Fruit fly (Drosophila melanogaster): ENCODE measurements around the gene CG43348.

CG43348 gene

DNA sequence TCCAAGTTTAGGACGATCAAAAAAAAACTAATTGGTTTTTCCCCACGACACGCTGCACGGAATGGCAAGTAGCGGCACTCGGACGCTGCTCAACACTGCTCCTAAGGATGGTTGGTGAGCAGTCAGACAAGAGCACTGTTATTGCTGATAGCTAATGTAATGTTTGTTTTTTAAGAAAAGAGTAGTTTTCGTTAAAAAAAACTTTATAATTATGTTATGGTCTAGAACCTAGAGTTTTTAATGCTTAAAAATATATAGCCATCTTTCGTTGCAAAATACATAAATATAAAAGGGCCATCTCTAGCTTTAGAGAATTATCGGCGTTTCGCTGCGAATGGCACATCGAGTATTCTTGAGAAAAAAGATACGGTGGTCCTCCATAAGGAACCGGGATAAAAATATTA is 26.5 kb upstream of the CG43348 start, which contains the start of the genes Charon and CG4887:
Gene Charon (minus strand): TSS at position 102 of the 404 bp plus-strand sequence.
Gene CG4887 (plus strand): TSS at position 306 of the 404 bp plus-strand sequence.
- TF ChIP-seq Sin3A (optimal IDR thresholded peaks at IDR 0.05) (no peak), ttk (optimal IDR thresholded peaks at IDR 0.05) (no peak), h (optimal IDR thresholded peaks at IDR 0.05) (no peak), psq (optimal IDR thresholded peaks at IDR 0.05) (no peak), Myc (optimal IDR thresholded peaks at IDR 0.05) (no peak), insv (optimal IDR thresholded peaks at IDR 0.05) (no peak)

DNA sequence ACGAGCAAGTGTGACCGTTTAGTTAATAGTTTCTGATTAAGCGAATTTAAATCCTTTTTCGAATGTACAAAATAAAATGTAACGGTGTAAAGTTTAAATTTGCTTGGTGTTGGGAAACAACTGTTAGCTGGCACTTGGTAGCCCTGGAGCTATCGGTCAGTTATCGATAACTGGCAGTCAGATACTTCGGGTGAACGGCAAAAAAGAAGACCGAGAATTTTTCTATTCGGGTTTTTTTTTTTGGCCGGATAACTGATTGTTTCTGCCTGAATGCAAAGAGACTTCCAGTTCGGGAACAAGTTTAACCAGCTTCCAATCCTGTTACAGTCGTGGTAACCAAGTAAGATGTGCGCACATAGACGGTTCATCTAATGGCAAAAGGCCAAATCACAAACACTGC is 21.7 kb upstream of the CG43348 start, which contains the start of gene CG4896:
Gene CG4896 (plus strand): TSS at position 169 of the 400 bp plus-strand sequence.
- TF ChIP-seq ttk (optimal IDR thresholded peaks at IDR 0.05) (no peak), psq (optimal IDR thresholded peaks at IDR 0.05) (no peak), Myc (optimal IDR thresholded peaks at IDR 0.05) (no peak), Sin3A (optimal IDR thresholded peaks at IDR 0.05) (no peak)

DNA sequence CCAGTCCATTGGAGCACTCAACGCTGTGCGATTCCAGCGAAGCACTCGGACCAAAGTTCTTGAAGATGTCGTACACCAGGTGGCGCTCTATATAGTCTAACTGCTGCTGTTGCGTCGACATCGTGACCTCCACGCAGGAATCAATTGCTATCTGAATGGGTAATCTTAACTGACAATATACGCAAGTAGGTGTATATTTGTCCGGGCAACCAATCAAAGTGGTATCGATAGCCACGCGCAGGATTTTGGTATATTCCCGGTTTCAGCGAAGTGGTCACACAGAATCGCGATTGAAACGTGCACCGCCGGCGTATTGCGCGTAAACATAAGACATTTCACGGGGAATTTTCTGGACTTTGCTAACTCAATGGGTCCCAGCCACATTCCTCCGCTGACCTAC is 15.4 kb upstream of the CG43348 start, which contains the start of the genes CG5126 and Tgt:
Gene CG5126 (minus strand): TSS at position 222 of the 400 bp plus-strand sequence.
Gene Tgt (plus strand): TSS at position 267 of the 400 bp plus-strand sequence.
- TF ChIP-seq insv (optimal IDR thresholded peaks at IDR 0.05), result no peak
- no peak for TF ChIP-seq h (optimal IDR thresholded peaks at IDR 0.05)
- no peak for TF ChIP-seq psq (optimal IDR thresholded peaks at IDR 0.05)
- no peak for TF ChIP-seq ttk (optimal IDR thresholded peaks at IDR 0.05)
- TF ChIP-seq Sin3A (optimal IDR thresholded peaks at IDR 0.05), result no peak
- TF ChIP-seq Myc (optimal IDR thresholded peaks at IDR 0.05), result no peak

DNA sequence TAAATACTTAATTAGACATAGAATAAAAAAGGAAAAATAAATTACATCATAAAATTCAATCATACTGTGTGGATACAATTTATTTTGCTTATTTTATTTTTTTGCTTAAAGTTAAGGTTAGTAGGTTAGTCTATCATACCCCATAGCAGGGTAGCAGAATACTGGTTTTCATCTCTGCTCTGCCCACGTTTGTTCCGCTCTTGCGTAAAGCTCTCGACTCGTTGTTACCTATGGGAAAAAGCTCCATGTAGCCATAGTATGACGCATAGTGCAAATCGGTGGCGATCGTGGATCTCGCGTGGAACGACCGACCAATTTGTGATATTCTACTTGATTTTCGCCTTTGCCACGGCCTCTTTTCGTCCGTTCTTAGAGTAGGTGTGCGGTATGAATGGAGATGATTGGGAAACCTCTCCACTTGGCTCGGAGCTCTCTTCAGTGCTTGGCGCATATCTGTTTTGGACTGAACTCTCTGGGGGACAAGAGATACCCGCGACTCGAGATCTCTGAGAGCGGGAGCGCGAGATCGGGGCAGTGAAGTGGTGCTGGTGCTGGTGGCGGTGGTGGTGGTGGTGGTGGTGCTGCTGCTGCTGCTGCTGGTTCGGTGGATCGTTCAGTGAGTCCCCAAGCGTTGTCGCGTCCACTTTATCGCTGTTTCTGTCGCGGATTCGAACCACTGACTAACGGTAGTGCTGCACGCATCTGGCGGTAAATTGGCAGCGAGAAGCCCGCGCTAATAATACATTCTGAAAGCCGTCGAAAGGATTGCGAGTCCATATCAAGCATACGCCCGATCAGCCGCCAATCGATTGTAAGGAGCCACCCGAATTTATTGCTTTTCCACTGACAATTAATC is 13.3 kb upstream of the CG43348 start, which contains the start of gene CG5001:
Gene CG5001 (plus strand): TSS at position 116 of the 856 bp plus-strand sequence.
- TF ChIP-seq ttk (optimal IDR thresholded peaks at IDR 0.05) (no peak), psq (optimal IDR thresholded peaks at IDR 0.05) (no peak), insv (optimal IDR thresholded peaks at IDR 0.05) (no peak)

DNA sequence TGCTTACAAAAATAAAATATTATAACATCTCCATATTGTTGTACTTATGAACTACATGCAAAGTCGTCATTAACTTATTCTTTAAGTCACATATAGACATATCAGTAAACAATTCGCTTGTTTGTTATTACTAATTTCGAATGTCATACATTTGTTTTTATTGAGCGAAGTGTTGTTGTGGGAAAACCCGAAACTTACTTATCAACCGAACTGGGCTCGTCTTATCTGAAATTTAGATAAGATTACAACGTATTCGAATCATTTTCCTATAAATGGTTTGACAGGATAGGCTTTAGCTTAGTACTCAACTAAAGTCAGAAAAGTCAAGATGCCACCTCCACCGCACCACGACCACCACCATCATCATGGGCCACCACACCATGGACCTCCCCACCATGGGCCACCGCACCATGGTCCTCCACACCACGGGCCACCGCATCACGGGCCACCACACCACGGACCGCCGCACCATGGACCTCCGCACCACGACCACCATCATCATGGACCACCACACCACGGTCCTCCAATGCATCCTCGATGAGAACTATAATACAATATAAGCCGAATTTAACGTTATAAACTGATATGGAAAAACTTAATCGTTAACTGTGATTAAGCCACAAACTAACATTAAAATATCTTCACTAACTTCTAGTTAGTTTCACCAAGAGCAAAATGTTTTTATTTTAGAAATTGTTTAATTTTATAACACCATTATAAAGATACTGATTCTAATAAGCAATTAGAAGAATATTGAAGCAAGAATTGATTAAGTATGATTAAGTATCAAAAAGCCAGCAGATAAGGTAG is 905 bp downstream of the CG43348 start, which contains the start of the genes CG43349 and CG5011:
Gene CG43349 (plus strand): TSS at position 294 of the 810 bp plus-strand sequence.
Gene CG5011 (plus strand): TSS at position 760 of the 810 bp plus-strand sequence.
- TF ChIP-seq Myc (optimal IDR thresholded peaks at IDR 0.05) (no peak), insv (optimal IDR thresholded peaks at IDR 0.05) (no peak), psq (optimal IDR thresholded peaks at IDR 0.05) (no peak), h (optimal IDR thresholded peaks at IDR 0.05) (no peak), Sin3A (optimal IDR thresholded peaks at IDR 0.05) (no peak)

DNA sequence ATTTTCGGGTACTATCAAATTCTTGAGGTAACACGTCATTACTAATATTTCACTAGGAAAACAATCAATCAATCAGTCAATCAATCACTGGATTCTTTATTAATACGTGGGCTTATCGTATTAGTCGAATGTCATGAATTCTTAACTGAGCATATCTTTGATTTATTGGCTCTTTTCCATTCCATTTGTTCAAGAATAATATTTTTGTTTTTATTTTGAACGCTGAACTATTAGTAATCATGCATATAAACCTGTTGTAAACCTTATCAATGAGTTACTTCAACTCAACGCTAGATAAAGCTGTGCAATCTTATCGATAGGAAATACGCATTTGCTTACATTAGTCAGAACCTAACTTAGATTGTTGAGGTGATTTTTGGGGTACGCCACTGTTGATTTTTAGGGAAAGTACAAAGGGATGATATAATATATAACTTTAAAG is 2.2 kb downstream of the CG43348 start:
- TF ChIP-seq ttk (optimal IDR thresholded peaks at IDR 0.05) (no peak), Sin3A (optimal IDR thresholded peaks at IDR 0.05) (no peak), insv (optimal IDR thresholded peaks at IDR 0.05) (no peak), psq (optimal IDR thresholded peaks at IDR 0.05) (no peak), Myc (optimal IDR thresholded peaks at IDR 0.05) (no peak), h (optimal IDR thresholded peaks at IDR 0.05) (no peak)

DNA sequence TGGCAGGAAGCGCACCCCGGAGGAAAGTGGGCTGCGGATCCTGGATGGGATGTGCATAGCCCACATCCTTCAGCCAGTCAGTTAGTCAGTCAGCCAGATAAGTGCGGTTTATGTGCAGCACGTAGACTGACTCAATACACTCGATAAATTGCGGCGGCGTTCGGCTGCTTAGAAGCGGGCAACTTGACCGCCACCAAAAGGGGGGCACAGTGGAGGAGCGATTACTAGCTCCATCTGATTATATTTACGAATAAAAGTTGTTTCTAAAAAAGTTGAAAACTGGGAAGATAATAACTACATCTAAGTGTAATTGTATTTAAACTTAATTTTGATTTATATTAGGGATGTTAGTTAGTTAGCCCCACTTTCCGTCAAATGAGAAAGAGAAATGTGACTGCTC is 3.2 kb downstream of the CG43348 start:
- TF ChIP-seq ttk (optimal IDR thresholded peaks at IDR 0.05) (no peak), insv (optimal IDR thresholded peaks at IDR 0.05) (no peak), Sin3A (optimal IDR thresholded peaks at IDR 0.05) (no peak), psq (optimal IDR thresholded peaks at IDR 0.05) (no peak), Myc (optimal IDR thresholded peaks at IDR 0.05) (no peak), h (optimal IDR thresholded peaks at IDR 0.05) (no peak)

DNA sequence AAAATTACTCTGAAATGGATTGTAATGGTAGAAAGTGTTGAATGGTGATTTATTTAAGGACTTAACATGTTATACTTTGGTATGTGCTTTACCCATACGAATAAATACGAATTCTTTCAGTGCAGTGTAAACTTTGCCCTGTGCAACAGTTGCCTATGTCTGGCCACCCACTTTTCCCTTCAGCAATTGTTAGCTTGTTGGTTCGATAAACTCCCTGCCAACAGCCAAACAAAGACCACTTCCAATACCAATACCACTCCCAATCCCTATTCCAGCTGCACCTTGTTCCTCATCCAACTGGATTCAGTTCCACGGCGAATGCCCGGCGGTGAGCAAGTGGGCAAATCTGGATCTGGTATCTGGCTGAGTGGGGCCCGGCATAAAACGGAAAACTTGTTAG is 4.7 kb downstream of the CG43348 start, which contains the start of gene CG14342:
Gene CG14342 (plus strand): TSS at position 301 of the 400 bp plus-strand sequence.
- TF ChIP-seq insv (optimal IDR thresholded peaks at IDR 0.05), result no peak
- TF ChIP-seq psq (optimal IDR thresholded peaks at IDR 0.05), result no peak
- no peak for TF ChIP-seq ttk (optimal IDR thresholded peaks at IDR 0.05)
- TF ChIP-seq Myc (optimal IDR thresholded peaks at IDR 0.05), result no peak
- no peak for TF ChIP-seq h (optimal IDR thresholded peaks at IDR 0.05)
- TF ChIP-seq Sin3A (optimal IDR thresholded peaks at IDR 0.05), result no peak

DNA sequence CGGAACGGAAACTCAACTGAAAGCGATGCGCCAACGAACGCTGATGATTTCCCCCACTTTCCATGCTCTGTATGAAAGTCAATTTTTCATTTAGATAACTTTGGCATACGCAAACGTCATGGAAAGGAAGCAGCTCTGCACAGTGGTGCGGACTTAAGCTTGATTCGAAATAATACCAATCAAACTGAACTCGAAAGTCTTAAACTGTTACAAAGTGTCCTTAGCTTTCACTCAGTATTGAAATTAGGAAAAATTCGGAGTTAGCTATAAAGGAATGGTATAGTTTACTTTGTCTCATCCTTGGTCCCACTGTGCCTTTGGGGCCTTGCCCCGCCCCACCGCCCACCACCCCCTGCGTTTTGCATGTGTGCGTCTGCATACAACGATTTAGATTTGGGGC is 8.2 kb downstream of the CG43348 start:
- TF ChIP-seq psq (optimal IDR thresholded peaks at IDR 0.05) (no peak), Myc (optimal IDR thresholded peaks at IDR 0.05) (no peak), Sin3A (optimal IDR thresholded peaks at IDR 0.05) (no peak), insv (optimal IDR thresholded peaks at IDR 0.05) (no peak), ttk (optimal IDR thresholded peaks at IDR 0.05) (no peak), h (optimal IDR thresholded peaks at IDR 0.05) (no peak)

DNA sequence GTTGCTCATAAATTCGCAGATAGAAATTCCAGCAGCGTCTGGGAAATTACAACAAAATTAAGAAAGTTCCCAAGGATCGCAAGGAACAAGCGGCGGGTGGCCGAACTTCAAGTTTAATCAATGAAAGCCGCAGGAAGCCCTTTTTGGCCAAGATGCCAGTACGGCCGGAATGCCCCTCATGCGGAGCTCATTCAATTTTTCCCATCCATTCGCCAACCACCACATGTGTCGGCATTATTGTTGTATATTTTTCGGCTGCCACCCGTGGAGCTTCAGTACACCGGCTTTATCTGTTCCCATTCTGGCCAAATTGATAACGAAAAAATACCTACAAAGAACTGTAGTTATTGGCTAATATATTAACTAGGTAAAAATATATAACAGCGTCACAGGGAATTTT is 12.3 kb downstream of the CG43348 start:
- TF ChIP-seq ttk (optimal IDR thresholded peaks at IDR 0.05) (no peak), Sin3A (optimal IDR thresholded peaks at IDR 0.05) (no peak), insv (optimal IDR thresholded peaks at IDR 0.05) (no peak), psq (optimal IDR thresholded peaks at IDR 0.05) (no peak), h (optimal IDR thresholded peaks at IDR 0.05) (no peak), Myc (optimal IDR thresholded peaks at IDR 0.05) (no peak)

DNA sequence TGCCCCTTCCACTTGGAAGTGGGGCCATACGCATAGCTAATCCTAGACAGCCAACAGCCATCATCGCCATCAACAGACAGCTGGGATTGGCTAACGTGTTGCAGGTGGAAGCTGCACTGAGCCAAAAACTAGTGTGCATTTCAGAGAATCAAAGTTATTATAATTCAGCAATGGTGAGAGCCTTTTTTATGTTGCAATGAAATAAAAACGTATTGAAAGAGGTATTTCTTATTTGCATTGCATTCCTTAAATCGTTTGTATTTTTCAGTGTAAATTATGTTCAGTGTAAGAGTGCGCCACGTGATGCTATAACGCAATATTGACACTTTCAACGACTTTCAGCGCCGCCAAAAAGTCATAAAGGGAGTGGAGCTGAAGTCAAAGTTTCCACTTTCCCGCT is 14.4 kb downstream of the CG43348 start:
- TF ChIP-seq insv (optimal IDR thresholded peaks at IDR 0.05) (no peak), Sin3A (optimal IDR thresholded peaks at IDR 0.05) (no peak), psq (optimal IDR thresholded peaks at IDR 0.05) (no peak), Myc (optimal IDR thresholded peaks at IDR 0.05) (no peak), h (optimal IDR thresholded peaks at IDR 0.05) (no peak), ttk (optimal IDR thresholded peaks at IDR 0.05) (no peak)
